Fruit fly (Drosophila melanogaster): Measurements from ENCODE around the gene CG7579.

CG7579 gene

dm6 chr3L:15678284-15678683 is 5.0 kb downstream of the CG7579 start:
- TF ChIP-seq CG34406 (GFP tag; optimal IDR thresholded peaks at IDR 0.05) (no peak), CG9139 (GFP tag; optimal IDR thresholded peaks at IDR 0.05) (no peak), Sox15 (GFP tag; optimal IDR thresholded peaks at IDR 0.05) (no peak), CG1621 (tag; optimal IDR thresholded peaks at IDR 0.05) (no peak), Smox (GFP tag; optimal IDR thresholded peaks at IDR 0.05) (no peak), pdm3 (GFP tag; optimal IDR thresholded peaks at IDR 0.05) (no peak), dsx (GFP tag; optimal IDR thresholded peaks at IDR 0.05; ENCODE audit: poor library complexity, severe bottlenecking) (no peak), CG15336 (GFP tag; IDR thresholded peaks at IDR 0.05) (no peak), eg (GFP tag; IDR thresholded peaks at IDR 0.05) (no peak)

dm6 chr3L:15677662-15678061 is 5.6 kb downstream of the CG7579 start:
- TF ChIP-seq fkh (GFP tag; optimal IDR thresholded peaks at IDR 0.05) = no peak
- TF ChIP-seq CG4318 (GFP tag; optimal IDR thresholded peaks at IDR 0.05) = no peak
- no peak for TF ChIP-seq vri (GFP tag; optimal IDR thresholded peaks at IDR 0.05)
- TF ChIP-seq CG6792 (GFP tag; optimal IDR thresholded peaks at IDR 0.05) = no peak
- TF ChIP-seq CG10631 (GFP tag; optimal IDR thresholded peaks at IDR 0.05) = peak; percentile 9
- TF ChIP-seq Ets96B (tag; optimal IDR thresholded peaks at IDR 0.05) = peak; percentile 15
- TF ChIP-seq Eip78C (GFP tag) = peak; percentile 49

dm6 chr3L:15675111-15675510 is 8.1 kb downstream of the CG7579 start:
- TF ChIP-seq CG1621 (tag; optimal IDR thresholded peaks at IDR 0.05) (no peak), dsx (GFP tag; optimal IDR thresholded peaks at IDR 0.05; ENCODE audit: poor library complexity, severe bottlenecking) (peak; percentile 62), achi (GFP tag; optimal IDR thresholded peaks at IDR 0.05) (peak; percentile 11), CG11902 (GFP tag; optimal IDR thresholded peaks at IDR 0.05) (no peak), OdsH (GFP tag; optimal IDR thresholded peaks at IDR 0.05) (no peak), eg (GFP tag; IDR thresholded peaks at IDR 0.05) (no peak), CG8119 (GFP tag; IDR thresholded peaks at IDR 0.05) (0 out of 3 replicates have a peak, but pooled peaks have one; percentile 30), Eip78C (GFP tag) (peak; percentile 62), CG7368 (GFP tag; optimal IDR thresholded peaks at IDR 0.05) (no peak), cyc (GFP tag; optimal IDR thresholded peaks at IDR 0.05) (no peak), Ets96B (tag; optimal IDR thresholded peaks at IDR 0.05) (no peak), Eip75B (GFP tag; optimal IDR thresholded peaks at IDR 0.05) (no peak), lz (GFP tag; optimal IDR thresholded peaks at IDR 0.05) (no peak), acj6 (GFP tag; optimal IDR thresholded peaks at IDR 0.05) (no peak), CG6163 (GFP tag; IDR thresholded peaks at IDR 0.05) (0 out of 3 replicates have a peak, but pooled peaks have one; percentile 44), CG6792 (GFP tag; optimal IDR thresholded peaks at IDR 0.05) (no peak), net (GFP tag; optimal IDR thresholded peaks at IDR 0.05) (peak; percentile 16), Lpt (GFP tag; optimal IDR thresholded peaks at IDR 0.05) (no peak), CG15336 (GFP tag; IDR thresholded peaks at IDR 0.05) (no peak), Sox102F (GFP tag; optimal IDR thresholded peaks at IDR 0.05) (no peak), ss (GFP tag; optimal IDR thresholded peaks at IDR 0.05) (no peak), salr (GFP tag; optimal IDR thresholded peaks at IDR 0.05) (no peak), Hr4 (GFP tag; optimal IDR thresholded peaks at IDR 0.05) (peak; percentile 35), svp (GFP tag) (no peak), pdm3 (GFP tag; optimal IDR thresholded peaks at IDR 0.05) (no peak), CG9139 (GFP tag; optimal IDR thresholded peaks at IDR 0.05) (no peak), CG3919 (GFP tag; optimal IDR thresholded peaks at IDR 0.05) (peak; percentile 20), esn (GFP tag; optimal IDR thresholded peaks at IDR 0.05) (no peak), CG10631 (GFP tag; optimal IDR thresholded peaks at IDR 0.05) (peak; percentile 21), CG8319 (GFP tag; optimal IDR thresholded peaks at IDR 0.05) (no peak), Met (GFP tag; optimal IDR thresholded peaks at IDR 0.05) (no peak), CG34406 (GFP tag; optimal IDR thresholded peaks at IDR 0.05) (no peak), topi (GFP tag; optimal IDR thresholded peaks at IDR 0.05) (no peak), CG10669 (GFP tag; optimal IDR thresholded peaks at IDR 0.05) (peak; percentile 4), CG6276 (GFP tag; optimal IDR thresholded peaks at IDR 0.05) (no peak), CG3032 (tag; optimal IDR thresholded peaks at IDR 0.05) (no peak), fd85E (GFP tag; optimal IDR thresholded peaks at IDR 0.05) (no peak), spab (GFP tag; optimal IDR thresholded peaks at IDR 0.05) (no peak), CG32006 (GFP tag; optimal IDR thresholded peaks at IDR 0.05) (peak; percentile 49), dac (GFP tag; optimal IDR thresholded peaks at IDR 0.05) (no peak)
